Worm (Caenorhabditis elegans): ENCODE results near the gene dnc-3.

DNA sequence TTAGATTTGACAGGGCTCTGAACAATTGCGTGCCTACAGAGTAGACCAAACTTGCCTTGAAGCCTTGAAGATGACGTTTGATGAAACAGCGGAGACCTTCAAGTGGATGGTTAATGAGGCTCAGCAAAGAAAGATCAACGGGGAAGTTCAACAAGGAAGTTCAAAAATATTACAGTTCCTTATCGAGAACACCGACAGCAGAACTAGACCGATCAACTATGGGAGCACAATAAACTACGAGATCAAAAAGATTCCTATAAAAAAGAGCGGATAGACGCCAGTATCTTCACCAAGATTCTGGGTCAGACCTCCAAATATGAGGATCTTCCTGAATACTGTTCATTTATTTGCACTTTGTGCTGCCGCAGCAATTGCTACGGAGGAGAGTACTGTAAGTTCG is 26.2 kb downstream of the dnc-3 start, which contains the start of gene clec-134:
- no peak for TF ChIP-seq ref-1 (GFP tag; conservative IDR thresholded peaks at IDR 0.05)
- no peak for TF ChIP-seq tab-1 (GFP tag; IDR thresholded peaks at IDR 0.05)
- no peak for TF ChIP-seq klf-2 (GFP tag; conservative IDR thresholded peaks at IDR 0.05)

All from whole organism, midembryonic.